Fruit fly (Drosophila melanogaster) Kc167 (cell line): ENCODE measurements around the gene Sox21a.

ENCODE experiments used
- Myc ChIP-seq: fragments of >200 bp; optimal IDR thresholded peaks from 2 replicates; lab custom pipeline; 2017; ENCODE audit warnings: missing external identifiers
- Sin3A ChIP-seq: fragments of >200 bp; optimal IDR thresholded peaks from 2 replicates; lab custom pipeline; 2018; ENCODE audit warnings: missing external identifiers
- h ChIP-seq: fragments of >200 bp; optimal IDR thresholded peaks from 3 replicates; lab custom pipeline; 2018; ENCODE audit warnings: missing external identifiers

dm6 chr3L:14132848-14133392 is 25.0 kb upstream of the Sox21a start:
- TF ChIP-seq Sin3A = no peak
- TF ChIP-seq h (lab: Kevin White, UChicago) = no peak
- no peak for TF ChIP-seq Myc (lab: Kevin White, UChicago)
